Worm (Caenorhabditis elegans): ENCODE results near the gene F52D10.2.

ce11 chrX:11555527-11556137, 35.9 kb downstream of the F52D10.2 start:
- TF ChIP-seq tbx-2 (tag; optimal IDR thresholded peaks at IDR 0.05) = no peak
- no peak for TF ChIP-seq jun-1 (tag; optimal IDR thresholded peaks at IDR 0.05)
- no peak for TF ChIP-seq unc-98 (GFP tag; IDR thresholded peaks at IDR 0.05)
- no peak for TF ChIP-seq alr-1 (tag; optimal IDR thresholded peaks at IDR 0.05; ENCODE audit: borderline replicate concordance)
